Worm (Caenorhabditis elegans): ENCODE measurements around the gene oac-41.

Gene oac-41

DNA sequence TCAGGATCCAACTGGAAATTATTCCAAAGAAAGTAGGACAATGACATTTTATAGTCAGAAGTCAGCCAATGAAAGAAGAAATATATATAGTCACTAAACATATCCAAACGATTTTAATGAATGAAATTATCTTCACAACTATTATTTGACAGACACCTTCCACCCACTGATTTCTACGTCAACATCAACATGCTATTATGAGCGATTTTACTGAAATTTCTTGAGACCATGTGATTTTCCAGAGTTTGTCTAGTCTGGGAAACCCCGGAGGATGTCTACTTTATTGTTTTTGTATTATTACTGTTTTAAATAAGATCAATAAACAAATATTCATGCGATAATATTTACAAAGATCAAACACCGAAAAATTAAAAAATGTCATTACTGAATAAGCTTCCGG lies 6.4 kb downstream of the oac-41 start, which contains the start of gene srt-18:
srt-18 (minus strand) TSS at position 101 of the 400 bp plus-strand sequence.
- TF ChIP-seq gei-17 (GFP tag; optimal IDR thresholded peaks at IDR 0.05) = no peak
- TF ChIP-seq hsf-1 (GFP tag; IDR thresholded peaks at IDR 0.05) = no peak
- TF ChIP-seq tlf-1 (GFP tag; optimal IDR thresholded peaks at IDR 0.05) = no peak
- TF ChIP-seq ekl-4 (GFP tag; IDR thresholded peaks at IDR 0.05) = no peak
- TF ChIP-seq bed-2 (GFP tag; IDR thresholded peaks at IDR 0.05) = no peak
- no peak for TF ChIP-seq madf-6 (GFP tag; IDR thresholded peaks at IDR 0.05)
- no peak for TF ChIP-seq ZK185.1 (tag; optimal IDR thresholded peaks at IDR 0.05; ENCODE audit: poor library complexity, severe bottlenecking)
- TF ChIP-seq cebp-2 (GFP tag; IDR thresholded peaks at IDR 0.05) = no peak
- TF ChIP-seq snpc-3.4 (tag; optimal IDR thresholded peaks at IDR 0.05) = no peak

- TF ChIP-seq pha-4 (tag; optimal IDR thresholded peaks at IDR 0.05) = no peak
- TF ChIP-seq Y67H2A.10 (GFP tag; conservative IDR thresholded peaks at IDR 0.05) = no peak
- TF ChIP-seq dpl-1 (GFP tag; optimal IDR thresholded peaks at IDR 0.05) = no peak
- TF ChIP-seq ztf-26 (tag; optimal IDR thresholded peaks at IDR 0.05) = no peak
- TF ChIP-seq dox-1 (GFP tag; IDR thresholded peaks at IDR 0.05) = no peak
- no peak for TF ChIP-seq die-1 (tag; optimal IDR thresholded peaks at IDR 0.05)
- TF ChIP-seq F37B4.10 (GFP tag; IDR thresholded peaks at IDR 0.05) = no peak
- no peak for TF ChIP-seq madf-3 (GFP tag; IDR thresholded peaks at IDR 0.05)
- no peak for TF ChIP-seq akir-1 (GFP tag; optimal IDR thresholded peaks at IDR 0.05)
- TF ChIP-seq ceh-100 (GFP tag; IDR thresholded peaks at IDR 0.05) = no peak
- no peak for TF ChIP-seq sea-2 (GFP tag; IDR thresholded peaks at IDR 0.05)
- TF ChIP-seq B0336.3 (GFP tag; IDR thresholded peaks at IDR 0.05) = no peak
- TF ChIP-seq hmg-20 (GFP tag; IDR thresholded peaks at IDR 0.05) = no peak
- TF ChIP-seq athp-1 (tag; optimal IDR thresholded peaks at IDR 0.05) = no peak
- no peak for TF ChIP-seq Y95B8A.8 (GFP tag; IDR thresholded peaks at IDR 0.05)
These were observed 8.2 kb downstream of the oac-41 start, which contains the start of gene srh-201 for ce11 chrV:9013765-9014164. Gene srh-201 (minus strand): TSS chrV:9013865.

DNA sequence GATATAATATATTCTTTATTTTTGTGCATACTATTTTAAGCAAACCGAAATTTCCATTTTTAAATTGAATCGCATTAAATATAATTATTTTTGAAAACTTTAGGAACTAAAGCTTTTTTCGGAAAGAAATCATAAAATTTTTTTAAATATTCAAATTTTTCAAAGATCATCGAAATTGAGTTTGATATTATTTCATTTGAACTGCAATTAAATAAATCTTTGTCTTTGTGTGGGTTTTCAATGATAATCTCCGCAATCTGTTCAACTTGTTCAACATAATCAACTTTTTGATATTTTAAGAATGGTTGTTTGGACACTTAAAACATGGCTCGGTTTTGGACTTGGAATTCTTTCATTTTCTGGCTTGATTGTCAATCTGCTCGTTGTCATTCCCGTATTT lies 12.8 kb downstream of the oac-41 start, which contains the start of gene srx-2:
srx-2 (plus strand) TSS at position 301 of the 400 bp plus-strand sequence.
- TF ChIP-seq nhr-80 (tag; optimal IDR thresholded peaks at IDR 0.05) (no peak), unc-130 (GFP tag; optimal IDR thresholded peaks at IDR 0.05) (no peak), F52B5.7 (tag; optimal IDR thresholded peaks at IDR 0.05) (no peak), tlf-1 (GFP tag; optimal IDR thresholded peaks at IDR 0.05) (no peak), ama-1 (optimal IDR thresholded peaks at IDR 0.05) (no peak), ama-1 (GFP tag; optimal IDR thresholded peaks at IDR 0.05) (no peak), Y67H2A.10 (GFP tag; conservative IDR thresholded peaks at IDR 0.05) (no peak), B0019.2 (GFP tag; conservative IDR thresholded peaks at IDR 0.05) (no peak), hlh-26 (GFP tag; conservative IDR thresholded peaks at IDR 0.05) (no peak), mxl-1 (tag; optimal IDR thresholded peaks at IDR 0.05) (no peak), Y95B8A.8 (GFP tag; IDR thresholded peaks at IDR 0.05) (no peak), unc-62 (GFP tag; optimal IDR thresholded peaks at IDR 0.05) (no peak), bed-2 (GFP tag; IDR thresholded peaks at IDR 0.05) (no peak), hmg-1.2 (GFP tag; IDR thresholded peaks at IDR 0.05) (no peak), lsl-1 (GFP tag; optimal IDR thresholded peaks at IDR 0.05) (no peak), Y53F4B.3 (GFP tag; IDR thresholded peaks at IDR 0.05) (no peak), chd-7 (tag; optimal IDR thresholded peaks at IDR 0.05) (no peak)

DNA sequence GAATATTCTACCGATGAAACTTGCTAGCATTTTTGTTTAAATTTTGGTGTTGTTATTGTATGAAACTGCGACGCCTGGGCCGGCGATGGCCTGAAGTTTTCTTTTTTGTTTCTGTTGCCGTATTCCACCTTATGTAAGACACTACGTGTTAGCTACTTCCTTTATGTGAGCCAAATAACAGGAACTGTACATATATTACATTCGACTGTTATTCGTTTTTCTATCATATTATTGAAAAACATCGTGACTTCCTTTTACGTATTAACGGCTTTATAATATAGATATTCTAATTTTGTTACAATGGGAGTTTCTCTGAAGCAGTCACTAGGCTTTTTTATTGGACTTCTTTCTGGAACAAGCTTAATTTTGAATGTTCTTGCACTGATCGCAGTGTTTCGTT lies 16.7 kb downstream of the oac-41 start, which contains the start of gene srx-3:
srx-3 (plus strand) TSS at position 301 of the 400 bp plus-strand sequence.
- TF ChIP-seq hrde-1 (tag; optimal IDR thresholded peaks at IDR 0.05; ENCODE audit: borderline replicate concordance) = no peak
- no peak for TF ChIP-seq hlh-26 (GFP tag; conservative IDR thresholded peaks at IDR 0.05)
- TF ChIP-seq pbrm-1 (GFP tag; IDR thresholded peaks at IDR 0.05) = no peak
- TF ChIP-seq F37B4.10 (GFP tag; IDR thresholded peaks at IDR 0.05) = no peak
- no peak for TF ChIP-seq F57A8.1 (GFP tag; optimal IDR thresholded peaks at IDR 0.05)
- no peak for TF ChIP-seq snpc-1.1 (tag; optimal IDR thresholded peaks at IDR 0.05; ENCODE audit: insufficient read depth)
- no peak for TF ChIP-seq bed-2 (GFP tag; IDR thresholded peaks at IDR 0.05)
- TF ChIP-seq let-526 (GFP tag; IDR thresholded peaks at IDR 0.05) = no peak
- TF ChIP-seq dpff-1 (tag; optimal IDR thresholded peaks at IDR 0.05) = no peak
- TF ChIP-seq tbp1 (GFP tag; optimal IDR thresholded peaks at IDR 0.05) = no peak
- no peak for TF ChIP-seq ceh-40 (GFP tag; IDR thresholded peaks at IDR 0.05)
- TF ChIP-seq snpc-4 (GFP tag; optimal IDR thresholded peaks at IDR 0.05) = no peak
- TF ChIP-seq snpc-4 (tag; optimal IDR thresholded peaks at IDR 0.05) = no peak

All from whole organism, young adult.